Fruit fly (Drosophila melanogaster) whole organism, wandering third instar larva: ENCODE results near the gene pum.

Experiments used
- CG9705 ChIP-seq: fragments of 200-800 bp; sonication (Bioruptor generic); optimal IDR thresholded peaks from 2 replicates; lab custom pipeline; 2018; ENCODE audit warnings: missing biosample characterization, mild to moderate bottlenecking, missing genetic modification characterization
- OdsH ChIP-seq: fragments of 200-800 bp; sonication (Bioruptor generic); optimal IDR thresholded peaks from 2 replicates; lab custom pipeline; 2016; ENCODE audit warnings: missing biosample characterization, mild to moderate bottlenecking, missing genetic modification characterization
- fru ChIP-seq: fragments of 200-800 bp; sonication (Bioruptor generic); optimal IDR thresholded peaks from 3 replicates; lab custom pipeline; 2016; ENCODE audit warnings: missing biosample characterization, mild to moderate bottlenecking, missing genetic modification characterization
- pan ChIP-seq: fragments of >200 bp; optimal IDR thresholded peaks from 2 replicates; lab custom pipeline; 2017

DNA sequence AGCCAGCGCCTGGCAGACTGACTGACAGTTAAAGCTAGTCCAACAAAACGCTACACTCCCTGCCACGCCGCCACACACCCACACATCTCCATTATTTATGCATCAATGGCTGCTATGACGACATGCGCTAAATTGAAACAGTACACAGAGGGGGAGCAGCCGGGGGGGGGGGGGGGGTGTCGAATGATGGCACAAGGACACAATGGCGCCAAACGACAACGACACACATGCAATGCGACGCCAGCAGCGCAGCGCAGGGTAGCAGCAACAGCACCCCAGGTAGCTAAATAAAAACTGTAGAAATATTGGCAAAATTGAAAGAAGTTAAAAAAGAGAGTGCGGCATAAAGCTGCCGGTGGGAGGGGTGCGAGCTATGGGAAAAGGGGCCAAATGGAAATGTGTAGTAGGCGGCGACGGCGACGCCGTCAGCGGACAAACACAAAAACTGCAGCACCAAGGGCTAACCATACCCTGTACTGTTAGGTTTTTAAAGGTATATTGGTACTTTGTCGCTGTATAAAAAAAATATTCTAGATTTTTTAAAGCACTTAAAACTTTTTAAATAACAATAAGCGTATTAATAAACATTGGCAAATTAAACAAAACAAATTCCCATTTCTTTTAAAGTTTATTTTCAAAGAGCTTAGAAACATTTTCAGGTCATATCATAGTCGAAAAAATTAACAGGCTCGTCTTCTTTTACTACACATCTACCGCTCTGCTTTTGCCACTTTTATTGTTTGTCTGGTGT is 47.4 kb downstream of the pum start:
- TF ChIP-seq fru (GFP tag; lab: Kevin White, UChicago) = peak; percentile 8
- TF ChIP-seq CG9705 (GFP tag; lab: Kevin White, UChicago) = no peak
- TF ChIP-seq pan (lab: Kevin White, UChicago) = no peak
- TF ChIP-seq OdsH (GFP tag; lab: Kevin White, UChicago) = no peak
